Fruit fly (Drosophila melanogaster) whole organism, embryonic: Measurements from ENCODE around the gene mst.

Source experiments
- Atf3 ChIP-seq: fragments of 200-800 bp; sonication (Bioruptor generic); optimal IDR thresholded peaks from 3 replicates; lab custom pipeline; 2016; ENCODE audit warnings: missing biosample characterization, missing genetic modification characterization
- BtbVII ChIP-seq: fragments of 200-800 bp; sonication (Bioruptor generic); optimal IDR thresholded peaks from 3 replicates; lab custom pipeline; 2017; ENCODE audit warnings: missing biosample characterization, mild to moderate bottlenecking, missing genetic modification characterization
- Bteb2 ChIP-seq: fragments of 200-800 bp; sonication (Bioruptor generic); optimal IDR thresholded peaks from 2 replicates; lab custom pipeline; 2016; ENCODE audit warnings: missing biosample characterization, missing genetic modification characterization
- CG10209 ChIP-seq: fragments of 200-800 bp; sonication (Bioruptor generic); optimal IDR thresholded peaks from 3 replicates; lab custom pipeline; 2017; ENCODE audit warnings: missing biosample characterization, mild to moderate bottlenecking, missing genetic modification characterization, missing genetic modification reagents
- CG10959 ChIP-seq: fragments of 200-800 bp; sonication (Bioruptor generic); IDR thresholded peaks from 2 replicates; pipeline ENCODE4 v1.3.6; 2022; ENCODE audit warnings: missing biosample characterization, missing genetic modification characterization
- CG11504 ChIP-seq: fragments of 200-800 bp; sonication (Bioruptor generic); optimal IDR thresholded peaks from 3 replicates; lab custom pipeline; 2019; ENCODE audit warnings: missing biosample characterization, mild to moderate bottlenecking, missing genetic modification characterization, moderate library complexity
- CG11696 ChIP-seq: fragments of 200-800 bp; sonication (Bioruptor generic); IDR thresholded peaks from 2 replicates; pipeline ENCODE4 v1.3.6; 2022; ENCODE audit warnings: missing biosample characterization, missing genetic modification characterization
- CG1233 ChIP-seq: fragments of 200-800 bp; sonication (Bioruptor generic); optimal IDR thresholded peaks from 4 replicates; lab custom pipeline; 2018; ENCODE audit warnings: missing biosample characterization, mild to moderate bottlenecking, missing genetic modification characterization
- CG13287 ChIP-seq: fragments of 200-800 bp; sonication (Bioruptor generic); IDR thresholded peaks from 2 replicates; pipeline ENCODE4 v1.3.6; 2022; ENCODE audit warnings: missing biosample characterization, missing genetic modification characterization; ENCODE audit not compliant: partially characterized antibody
- CG14860 ChIP-seq: fragments of 200-800 bp; sonication (Bioruptor generic); IDR thresholded peaks from 3 replicates; pipeline ENCODE4 v1.3.6; 2022; ENCODE audit warnings: missing biosample characterization, missing genetic modification characterization; ENCODE audit not compliant: partially characterized antibody
- CG1529 ChIP-seq: fragments of 200-800 bp; sonication (Bioruptor generic); optimal IDR thresholded peaks from 3 replicates; lab custom pipeline; 2018; ENCODE audit warnings: missing biosample characterization, missing genetic modification characterization
- CG17361 ChIP-seq: fragments of 200-800 bp; sonication (Bioruptor generic); IDR thresholded peaks from 3 replicates; pipeline ENCODE4 v1.3.6; 2022; ENCODE audit warnings: missing biosample characterization, missing genetic modification characterization
- CG18011 ChIP-seq: fragments of 200-800 bp; sonication (Bioruptor generic); optimal IDR thresholded peaks from 2 replicates; lab custom pipeline; 2017; ENCODE audit warnings: missing biosample characterization, missing genetic modification characterization, mild to moderate bottlenecking, moderate library complexity, missing genotype
- CG31388 ChIP-seq: fragments of 200-800 bp; sonication (Bioruptor generic); optimal IDR thresholded peaks from 2 replicates; lab custom pipeline; 2016; ENCODE audit warnings: missing biosample characterization, missing genetic modification characterization
- CG3407 ChIP-seq: fragments of 200-800 bp; sonication (Bioruptor generic); optimal IDR thresholded peaks from 2 replicates; lab custom pipeline; 2018; ENCODE audit warnings: missing biosample characterization, mild to moderate bottlenecking, missing genetic modification characterization
- CG34422 ChIP-seq: fragments of 200-800 bp; sonication (Bioruptor generic); IDR thresholded peaks from 3 replicates; pipeline ENCODE4 v1.3.6; 2022; ENCODE audit warnings: missing biosample characterization, missing genetic modification characterization
- CG4282 ChIP-seq: fragments of 200-800 bp; sonication (Bioruptor generic); optimal IDR thresholded peaks from 2 replicates; lab custom pipeline; 2016; ENCODE audit warnings: missing biosample characterization, missing genetic modification characterization
- CG5180 ChIP-seq: fragments of 200-800 bp; sonication (Bioruptor generic); optimal IDR thresholded peaks from 3 replicates; lab custom pipeline; 2017; ENCODE audit warnings: missing biosample characterization, missing genetic modification characterization, mild to moderate bottlenecking, moderate library complexity, missing genetic modification reagents
- CG7357 ChIP-seq: fragments of 200-800 bp; sonication (Bioruptor generic); IDR thresholded peaks from 3 replicates; pipeline ENCODE4 v1.3.6; 2022; ENCODE audit warnings: missing biosample characterization, missing genetic modification characterization
- CG7839 ChIP-seq: fragments of 200-800 bp; sonication (Bioruptor generic); optimal IDR thresholded peaks from 3 replicates; lab custom pipeline; 2018; ENCODE audit warnings: missing biosample characterization, mild to moderate bottlenecking, missing genetic modification characterization, moderate library complexity
- CG8478 ChIP-seq: fragments of >200 bp; optimal IDR thresholded peaks from 2 replicates; lab custom pipeline; 2018
- CG9609 ChIP-seq: fragments of 200-800 bp; sonication (Bioruptor generic); optimal IDR thresholded peaks from 3 replicates; lab custom pipeline; 2016; ENCODE audit warnings: missing biosample characterization, missing genetic modification characterization
- Dp ChIP-seq: fragments of 200-800 bp; sonication (Bioruptor generic); optimal IDR thresholded peaks from 2 replicates; lab custom pipeline; 2018; ENCODE audit warnings: missing biosample characterization, mild to moderate bottlenecking, missing genetic modification characterization, moderate library complexity
- Eip74EF ChIP-seq, 2 experiments: fragments of 200-800 bp in 1 of 2; fragments of >200 bp in 1 of 2; sonication (Bioruptor generic) in 1 of 2; optimal IDR thresholded peaks; 2 replicates each; lab custom pipeline; 2017 to 2019; ENCODE audit warnings: missing biosample characterization in 2 of 2, missing genetic modification characterization in 2 of 2, mild to moderate bottlenecking in 1 of 2, moderate library complexity in 1 of 2
- Hmx ChIP-seq: fragments of 200-800 bp; sonication (Bioruptor generic); optimal IDR thresholded peaks from 2 replicates; lab custom pipeline; 2016; ENCODE audit warnings: missing biosample characterization, missing genetic modification characterization
- MESR4 ChIP-seq: fragments of 200-800 bp; sonication (Bioruptor generic); optimal IDR thresholded peaks from 2 replicates; lab custom pipeline; 2018; ENCODE audit warnings: missing biosample characterization, mild to moderate bottlenecking, missing genetic modification characterization, moderate library complexity
- Mad ChIP-seq: fragments of 200-800 bp; sonication (Bioruptor generic); optimal IDR thresholded peaks from 2 replicates; lab custom pipeline; 2016; ENCODE audit warnings: missing biosample characterization, missing genetic modification characterization
- Mes4 ChIP-seq: fragments of 200-800 bp; sonication (Bioruptor generic); optimal IDR thresholded peaks from 2 replicates; lab custom pipeline; 2016; ENCODE audit warnings: missing biosample characterization, missing genetic modification characterization
- TFAM ChIP-seq: fragments of 200-800 bp; sonication (Bioruptor generic); optimal IDR thresholded peaks from 2 replicates; lab custom pipeline; 2017; ENCODE audit warnings: missing biosample characterization, missing genetic modification characterization, inconsistent platforms
- YL-1 ChIP-seq: fragments of 200-800 bp; sonication (Bioruptor generic); optimal IDR thresholded peaks from 3 replicates; lab custom pipeline; 2017; ENCODE audit warnings: missing biosample characterization, mild to moderate bottlenecking, missing genetic modification characterization
- ase ChIP-seq: fragments of 200-800 bp; sonication (Bioruptor generic); IDR thresholded peaks from 3 replicates; pipeline ENCODE4 v1.3.6; 2022; ENCODE audit warnings: missing biosample characterization, missing genetic modification characterization
- chm ChIP-seq: fragments of 200-800 bp; sonication (Bioruptor generic); IDR thresholded peaks from 2 replicates; pipeline ENCODE4 v1.3.6; 2022; ENCODE audit warnings: missing biosample characterization, missing genetic modification characterization
- ci ChIP-seq: fragments of 200-800 bp; sonication (Bioruptor generic); IDR thresholded peaks from 3 replicates; pipeline ENCODE4 v1.3.6; 2022; ENCODE audit warnings: missing biosample characterization, missing genetic modification characterization
- crol ChIP-seq: fragments of 200-800 bp; sonication (Bioruptor generic); IDR thresholded peaks from 2 replicates; pipeline ENCODE4 v1.3.6; 2022; ENCODE audit warnings: missing biosample characterization, missing genetic modification characterization
- crp ChIP-seq, 2 experiments: fragments of 200-800 bp; sonication (Bioruptor generic); optimal IDR thresholded peaks; 2 replicates in 1 of 2; 3 replicates in 1 of 2; lab custom pipeline; 2017; ENCODE audit warnings: missing biosample characterization in 2 of 2, missing genetic modification characterization in 2 of 2, mild to moderate bottlenecking in 1 of 2, moderate library complexity in 1 of 2
- dati ChIP-seq: fragments of 200-800 bp; sonication (Bioruptor generic); IDR thresholded peaks from 2 replicates; pipeline ENCODE4 v1.3.6; 2022; ENCODE audit warnings: missing biosample characterization, missing genetic modification characterization
- emc ChIP-seq: fragments of 200-800 bp; sonication (Bioruptor generic); optimal IDR thresholded peaks from 2 replicates; lab custom pipeline; 2016; ENCODE audit warnings: missing biosample characterization, missing genetic modification characterization
- ewg ChIP-seq: fragments of 200-800 bp; sonication (Bioruptor generic); optimal IDR thresholded peaks from 3 replicates; lab custom pipeline; 2017; ENCODE audit warnings: mild to moderate bottlenecking, missing biosample characterization, missing genetic modification reagents, missing genetic modification characterization
- fd96Cb ChIP-seq: fragments of 200-800 bp; sonication (Bioruptor generic); optimal IDR thresholded peaks from 2 replicates; lab custom pipeline; 2018; ENCODE audit warnings: missing biosample characterization, mild to moderate bottlenecking, missing genetic modification characterization, moderate library complexity
- gcm2 ChIP-seq: fragments of 200-800 bp; sonication (Bioruptor generic); optimal IDR thresholded peaks from 2 replicates; lab custom pipeline; 2016; ENCODE audit warnings: missing biosample characterization, missing genetic modification characterization
- lilli ChIP-seq: fragments of 200-800 bp; sonication (Bioruptor generic); optimal IDR thresholded peaks from 3 replicates; lab custom pipeline; 2016; ENCODE audit warnings: missing biosample characterization, missing genetic modification characterization
- maf-S ChIP-seq: fragments of 200-800 bp; sonication (Bioruptor generic); optimal IDR thresholded peaks from 2 replicates; lab custom pipeline; 2016; ENCODE audit warnings: missing biosample characterization, missing genetic modification characterization
- mam ChIP-seq: fragments of 200-800 bp; sonication (Bioruptor generic); optimal IDR thresholded peaks from 3 replicates; lab custom pipeline; 2016; ENCODE audit warnings: missing biosample characterization, missing genetic modification characterization
- nerfin-1 ChIP-seq: fragments of 200-800 bp; sonication (Bioruptor generic); optimal IDR thresholded peaks from 3 replicates; lab custom pipeline; 2019; ENCODE audit warnings: missing biosample characterization, mild to moderate bottlenecking, missing genetic modification characterization, moderate library complexity
- sc ChIP-seq, 3 experiments: fragments of >200 bp in 2 of 3; fragments of 200-800 bp in 1 of 3; sonication (Bioruptor generic) in 1 of 3; optimal IDR thresholded peaks; 2 replicates in 2 of 3; 3 replicates in 1 of 3; lab custom pipeline; 2017; ENCODE audit warnings: mild to moderate bottlenecking in 1 of 3, missing biosample characterization in 1 of 3, missing genetic modification characterization in 1 of 3, missing genetic modification reagents in 1 of 3
- sd ChIP-seq: fragments of 200-800 bp; sonication (Bioruptor generic); optimal IDR thresholded peaks from 3 replicates; lab custom pipeline; 2018; ENCODE audit warnings: missing biosample characterization, mild to moderate bottlenecking, missing genetic modification characterization, moderate library complexity
- sisA ChIP-seq: fragments of 200-800 bp; sonication (Bioruptor generic); IDR thresholded peaks from 2 replicates; pipeline ENCODE4 v1.3.6; 2022; ENCODE audit warnings: missing biosample characterization, missing genetic modification characterization
- usp ChIP-seq: fragments of >200 bp; optimal IDR thresholded peaks from 2 replicates; lab custom pipeline; 2017; ENCODE audit warnings: missing biosample characterization, missing genetic modification characterization
- zf30C ChIP-seq: fragments of 200-800 bp; sonication (Bioruptor generic); optimal IDR thresholded peaks from 3 replicates; lab custom pipeline; 2018; ENCODE audit warnings: missing biosample characterization, mild to moderate bottlenecking, missing genetic modification characterization

The mst gene

dm6 chrX:21366311-21366990, 22.3 kb upstream of the mst start (continued):
- TF ChIP-seq CG9609 = peak; percentile 17
- TF ChIP-seq CG1233 (GFP tag; lab: Kevin White, UChicago) = peak; percentile 92
- no peak; the same call in 1 of the 2 replicates for TF ChIP-seq chm (GFP tag; lab: Robert Waterston, UW)
- peak; percentile 35 for TF ChIP-seq maf-S (GFP tag; lab: Kevin White, UChicago)
- TF ChIP-seq sisA (GFP tag; lab: Robert Waterston, UW) = peak; percentile 92
- peak; percentile 63 for TF ChIP-seq YL-1 (GFP tag; lab: Kevin White, UChicago)
- peak; percentile 59 for TF ChIP-seq CG10959 (GFP tag; lab: Robert Waterston, UW)
- TF ChIP-seq Bteb2 (GFP tag; lab: Kevin White, UChicago) = peak; percentile 11
- peak; percentile 72 for TF ChIP-seq CG31388 (GFP tag; lab: Kevin White, UChicago)
- TF ChIP-seq mam (GFP tag; lab: Kevin White, UChicago) = peak; percentile 53
- TF ChIP-seq CG1529 (GFP tag; lab: Kevin White, UChicago) = peak; percentile 87
- TF ChIP-seq Mad = peak; percentile 58
- TF ChIP-seq Atf3 (GFP tag; lab: Kevin White, UChicago) = peak; percentile 3
- TF ChIP-seq CG11696 (GFP tag; lab: Robert Waterston, UW) = 0 out of 2 replicates have a peak, but pooled peaks have one; percentile 32
- TF ChIP-seq crol = peak; percentile 84
- peak in 1 of 2 experiments; percentile 91 for TF ChIP-seq Eip74EF (GFP tag; optimal IDR thresholded peaks at IDR 0.05; lab: Kevin White, UChicago)
- TF ChIP-seq gcm2 (GFP tag; lab: Kevin White, UChicago) = peak; percentile 33
- TF ChIP-seq dati (GFP tag; lab: Robert Waterston, UW) = no peak
- no peak for TF ChIP-seq CG14860 (GFP tag; lab: Robert Waterston, UW)
- TF ChIP-seq CG11504 (tag; lab: Kevin White, UChicago) = peak; percentile 95
- TF ChIP-seq nerfin-1 (tag; lab: Kevin White, UChicago) = peak; percentile 91
- no peak for TF ChIP-seq zf30C (GFP tag; lab: Kevin White, UChicago)
- peak; percentile 80 for TF ChIP-seq ase (GFP tag; lab: Robert Waterston, UW)
- peak; percentile 96 for TF ChIP-seq CG7839 (tag; lab: Kevin White, UChicago)
- TF ChIP-seq Mes4 (GFP tag; lab: Kevin White, UChicago) = no peak
- TF ChIP-seq Dp (GFP tag; lab: Kevin White, UChicago) = peak; percentile 10
- no peak for TF ChIP-seq sc (optimal IDR thresholded peaks at IDR 0.05; lab: Kevin White, UChicago)
- TF ChIP-seq sc (GFP tag; optimal IDR thresholded peaks at IDR 0.05; lab: Kevin White, UChicago) = peak; percentile 84
- TF ChIP-seq CG7357 (GFP tag; lab: Robert Waterston, UW) = peak; percentile 82; the same call in 2 of the 3 replicates
- peak; percentile 94 for TF ChIP-seq fd96Cb (tag; lab: Kevin White, UChicago)
- peak; percentile 33 for TF ChIP-seq TFAM (GFP tag; lab: Kevin White, UChicago)
- peak; percentile 88 for TF ChIP-seq CG3407 (GFP tag; lab: Kevin White, UChicago)
- peak; percentile 9 for TF ChIP-seq MESR4 (GFP tag; lab: Kevin White, UChicago)
- TF ChIP-seq CG18011 (GFP tag; lab: Kevin White, UChicago) = peak; percentile 72
- TF ChIP-seq usp (GFP tag; lab: Kevin White, UChicago) = no peak
- peak; percentile 94 for TF ChIP-seq CG17361 (GFP tag; lab: Robert Waterston, UW)
- no peak for TF ChIP-seq Hmx (GFP tag; lab: Kevin White, UChicago)
- TF ChIP-seq BtbVII (GFP tag; lab: Kevin White, UChicago) = peak; percentile 93
- TF ChIP-seq CG13287 (GFP tag; lab: Robert Waterston, UW) = no peak; the same call in 1 of the 2 replicates
- peak; percentile 83 for TF ChIP-seq lilli (GFP tag; lab: Kevin White, UChicago)
- TF ChIP-seq CG5180 = peak; percentile 83
- peak; percentile 88 for TF ChIP-seq CG34422 (GFP tag; lab: Robert Waterston, UW)
- no peak for TF ChIP-seq CG4282
- TF ChIP-seq ewg (GFP tag; lab: Kevin White, UChicago) = peak; percentile 84
- peak; percentile 93 for TF ChIP-seq CG10209 (GFP tag; lab: Kevin White, UChicago)
- TF ChIP-seq ci (GFP tag; lab: Robert Waterston, UW) = peak; percentile 81
- TF ChIP-seq CG8478 (lab: Kevin White, UChicago) = no peak
- TF ChIP-seq sd (tag; lab: Kevin White, UChicago) = peak; percentile 77
- TF ChIP-seq emc (GFP tag; lab: Kevin White, UChicago) = no peak
- TF ChIP-seq crp (GFP tag; optimal IDR thresholded peaks at IDR 0.05; lab: Kevin White, UChicago) = peak in 1 of 2 experiments; percentile 57
